Worm (Caenorhabditis elegans) whole organism, late embryonic: ENCODE measurements around the gene rps-1.

Experiments used
- C38D4.7 ChIP-seq: fragments of 200-800 bp; sonication (Bioruptor generic); optimal IDR thresholded peaks from 2 replicates; lab custom pipeline; 2018; ENCODE audit warnings: mild to moderate bottlenecking, missing genetic modification characterization, moderate library complexity, missing compliant biosample characterization
- ceh-22 ChIP-seq: sonication (generic microtip); optimal IDR thresholded peaks from 2 replicates; lab custom pipeline; 2017; ENCODE audit warnings: missing biosample characterization, missing genetic modification characterization
- ets-4 ChIP-seq: sonication (generic microtip); optimal IDR thresholded peaks from 2 replicates; lab custom pipeline; 2016; ENCODE audit warnings: missing genetic modification characterization, missing compliant biosample characterization
- fkh-10 ChIP-seq: fragments of 150-350 bp; optimal IDR thresholded peaks from 2 replicates; lab custom pipeline; 2014; ENCODE audit warnings: missing biosample characterization, missing genetic modification reagents, missing genetic modification characterization
- gmeb-2 ChIP-seq: sonication (generic microtip); optimal IDR thresholded peaks from 2 replicates; lab custom pipeline; 2016; ENCODE audit warnings: missing genetic modification characterization, inconsistent platforms, missing compliant biosample characterization
- hlh-6 ChIP-seq: sonication (generic microtip); optimal IDR thresholded peaks from 2 replicates; lab custom pipeline; 2016; ENCODE audit warnings: missing genotype, missing genetic modification characterization, missing compliant biosample characterization
- mec-3 ChIP-seq: sonication (generic microtip); optimal IDR thresholded peaks from 2 replicates; lab custom pipeline; 2016; ENCODE audit warnings: borderline replicate concordance, missing genetic modification characterization, missing compliant biosample characterization
- sdc-2 ChIP-seq: sonication (generic microtip); optimal IDR thresholded peaks from 2 replicates; lab custom pipeline; 2016; ENCODE audit warnings: missing genotype, missing genetic modification characterization, missing compliant biosample characterization
- unc-42 ChIP-seq: sonication (generic microtip); optimal IDR thresholded peaks from 2 replicates; lab custom pipeline; 2016; ENCODE audit warnings: missing genotype, missing genetic modification characterization, missing compliant biosample characterization
- zip-5 ChIP-seq: sonication (generic microtip); optimal IDR thresholded peaks from 2 replicates; lab custom pipeline; 2016; ENCODE audit warnings: missing genetic modification characterization, missing compliant biosample characterization

DNA sequence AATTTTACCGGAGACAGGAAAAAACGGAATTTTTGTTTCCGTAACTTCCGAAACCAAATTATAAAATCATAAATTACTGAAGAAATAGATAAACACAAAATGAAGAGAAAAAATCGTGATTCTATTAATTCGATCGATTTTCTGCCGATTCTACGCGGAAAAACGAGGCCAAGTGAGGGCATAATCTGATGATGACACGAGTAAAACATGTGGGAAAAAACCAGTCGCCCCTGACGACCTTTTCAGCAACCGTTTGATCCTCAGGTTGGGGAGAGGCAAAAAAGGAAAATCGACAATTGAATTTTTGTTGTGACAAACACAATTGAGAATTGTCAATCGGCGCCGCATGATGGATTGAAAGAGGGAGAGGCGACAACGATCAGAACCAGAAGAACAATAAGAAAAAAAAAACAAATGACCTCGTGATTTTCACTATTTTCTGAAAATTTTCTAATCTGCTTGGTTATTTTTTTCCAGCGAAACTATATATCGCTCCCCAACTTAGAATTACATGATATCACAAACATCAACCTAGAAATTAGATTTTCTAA, 29.3 kb downstream of the rps-1 start:
- TF ChIP-seq fkh-10 (GFP tag; lab: Kevin White, UChicago), result no peak
- TF ChIP-seq mec-3 (tag; lab: Kevin White, UChicago), result no peak
- TF ChIP-seq unc-42, result no peak
- TF ChIP-seq C38D4.7 (GFP tag; lab: Kevin White, UChicago), result no peak
- TF ChIP-seq sdc-2, result no peak
- no peak for TF ChIP-seq zip-5 (tag; lab: Kevin White, UChicago)
- no peak for TF ChIP-seq gmeb-2
- no peak for TF ChIP-seq hlh-6 (tag; lab: Kevin White, UChicago)
- TF ChIP-seq ets-4, result no peak
- no peak for TF ChIP-seq ceh-22 (tag; lab: Kevin White, UChicago)
